Worm (Caenorhabditis elegans) whole organism, L4 larva: ENCODE results near the gene F23D12.2.

Experiments
- F10B5.3 ChIP-seq: sonication (generic microtip); optimal IDR thresholded peaks from 2 replicates; lab custom pipeline; 2016; ENCODE audit warnings: mild to moderate bottlenecking, missing genetic modification characterization, missing compliant biosample characterization
- F26F4.8 ChIP-seq: fragments of 200-800 bp; sonication (Bioruptor generic); conservative IDR thresholded peaks from 2 replicates; pipeline ENCODE4 v1.3.6; 2022; ENCODE audit warnings: missing genetic modification characterization, missing compliant biosample characterization
- F37D6.2 ChIP-seq: sonication (generic microtip); optimal IDR thresholded peaks from 2 replicates; lab custom pipeline; 2016; ENCODE audit warnings: mild to moderate bottlenecking, missing genetic modification characterization, missing compliant biosample characterization
- attf-4 ChIP-seq: sonication (generic microtip); optimal IDR thresholded peaks from 3 replicates; lab custom pipeline; 2017; ENCODE audit warnings: missing biosample characterization, missing genetic modification characterization
- ceh-28 ChIP-seq: fragments of 150-350 bp; optimal IDR thresholded peaks from 2 replicates; lab custom pipeline; 2014; ENCODE audit warnings: missing biosample characterization, missing genetic modification reagents, missing genetic modification characterization
- ceh-62 ChIP-seq: sonication (generic microtip); optimal IDR thresholded peaks from 2 replicates; lab custom pipeline; 2017; ENCODE audit warnings: missing biosample characterization, missing genetic modification characterization
- cey-2 ChIP-seq: sonication (generic microtip); optimal IDR thresholded peaks from 3 replicates; lab custom pipeline; 2017; ENCODE audit warnings: missing genetic modification characterization, mild to moderate bottlenecking, missing compliant biosample characterization, antibody characterized with exemption, borderline replicate concordance; ENCODE audit not compliant: insufficient read depth
- ctbp-1 ChIP-seq: fragments of 200-800 bp; sonication (Bioruptor generic); IDR thresholded peaks from 2 replicates; pipeline ENCODE4 v1.3.6; 2022; ENCODE audit warnings: missing genetic modification reagents, missing genetic modification characterization, missing compliant biosample characterization
- daf-19 ChIP-seq: fragments of 200-800 bp; sonication (Bioruptor generic); conservative IDR thresholded peaks from 2 replicates; pipeline ENCODE4 v1.3.6; 2022; ENCODE audit warnings: missing genetic modification characterization, missing compliant biosample characterization
- duxl-1 ChIP-seq: sonication (generic microtip); optimal IDR thresholded peaks from 2 replicates; lab custom pipeline; 2016; ENCODE audit warnings: mild to moderate bottlenecking, missing genetic modification characterization, moderate library complexity, missing compliant biosample characterization; ENCODE audit not compliant: poor library complexity
- dve-1 ChIP-seq: sonication (generic microtip); optimal IDR thresholded peaks from 2 replicates; lab custom pipeline; 2017; ENCODE audit warnings: antibody characterized with exemption, mild to moderate bottlenecking, missing genetic modification characterization, missing compliant biosample characterization; ENCODE audit not compliant: insufficient read depth
- fos-1 ChIP-seq: fragments of 150-350 bp; optimal IDR thresholded peaks from 2 replicates; lab custom pipeline; 2014; ENCODE audit warnings: missing biosample characterization, missing genetic modification characterization
- gei-8 ChIP-seq: fragments of 200-800 bp; sonication (Bioruptor generic); optimal IDR thresholded peaks from 2 replicates; lab custom pipeline; 2018; ENCODE audit warnings: mild to moderate bottlenecking, missing genetic modification characterization, missing compliant biosample characterization
- lin-1 ChIP-seq: fragments of 200-800 bp; sonication (Bioruptor generic); IDR thresholded peaks from 2 replicates; pipeline ENCODE4 v1.3.6; 2022; ENCODE audit warnings: missing genetic modification reagents, missing genetic modification characterization, missing compliant biosample characterization
- lin-13 ChIP-seq: fragments of 150-350 bp; optimal IDR thresholded peaks from 2 replicates; lab custom pipeline; 2014; ENCODE audit warnings: missing biosample characterization, missing genetic modification reagents, missing genetic modification characterization
- lsy-2 ChIP-seq, 2 experiments: fragments of 150-350 bp in 1 of 2; sonication (generic microtip) in 1 of 2; optimal IDR thresholded peaks; 2 replicates each; lab custom pipeline; 2014 to 2017; ENCODE audit warnings: missing biosample characterization in 2 of 2, missing genetic modification characterization in 2 of 2
- madf-9 ChIP-seq: fragments of 200-800 bp; sonication (Bioruptor generic); conservative IDR thresholded peaks from 2 replicates; pipeline ENCODE4 v1.3.6; 2022; ENCODE audit warnings: missing genetic modification reagents, missing genetic modification characterization, missing compliant biosample characterization
- mdt-29 ChIP-seq: fragments of 200-800 bp; sonication (Bioruptor generic); IDR thresholded peaks from 2 replicates; pipeline ENCODE4 v1.3.6; 2022; ENCODE audit warnings: missing genetic modification reagents, missing genetic modification characterization, missing compliant biosample characterization
- nhr-102 ChIP-seq: sonication (generic microtip); optimal IDR thresholded peaks from 2 replicates; lab custom pipeline; 2016; ENCODE audit warnings: mild to moderate bottlenecking, missing genetic modification characterization, moderate library complexity, missing compliant biosample characterization
- nhr-11 ChIP-seq: fragments of 150-350 bp; optimal IDR thresholded peaks from 2 replicates; lab custom pipeline; 2014; ENCODE audit warnings: missing biosample characterization, missing genetic modification characterization
- nhr-111 ChIP-seq: fragments of 200-800 bp; sonication (Bioruptor generic); optimal IDR thresholded peaks from 2 replicates; lab custom pipeline; 2018; ENCODE audit warnings: mild to moderate bottlenecking, missing genetic modification characterization, missing compliant biosample characterization
- nhr-25 ChIP-seq: sonication (generic microtip); optimal IDR thresholded peaks from 2 replicates; lab custom pipeline; 2017; ENCODE audit warnings: missing genetic modification characterization, mild to moderate bottlenecking, missing compliant biosample characterization, antibody characterized with exemption, moderate library complexity, borderline replicate concordance; ENCODE audit not compliant: insufficient read depth
- nhr-41 ChIP-seq: fragments of 200-800 bp; sonication (Bioruptor generic); IDR thresholded peaks from 2 replicates; pipeline ENCODE4 v1.3.6; 2022; ENCODE audit warnings: missing genetic modification reagents, missing genetic modification characterization, missing compliant biosample characterization
- nhr-42 ChIP-seq: fragments of 200-800 bp; sonication (Bioruptor generic); IDR thresholded peaks from 2 replicates; pipeline ENCODE4 v1.3.6; 2022; ENCODE audit warnings: missing genetic modification characterization, missing compliant biosample characterization
- pha-4 ChIP-seq, 2 experiments: fragments of 150-350 bp in 1 of 2; fragments of 200-800 bp in 1 of 2; sonication (Bioruptor generic) in 1 of 2; IDR thresholded peaks in 1 of 2; optimal IDR thresholded peaks in 1 of 2; 2 replicates each; pipeline versions ENCODE4 v1.3.6 to Lab custom; 2014 to 2022; ENCODE audit warnings: missing genetic modification characterization in 2 of 2, missing genetic modification reagents in 2 of 2, missing biosample characterization in 1 of 2, missing compliant biosample characterization in 1 of 2
- php-3 ChIP-seq: fragments of 200-800 bp; sonication (Bioruptor generic); IDR thresholded peaks from 2 replicates; pipeline ENCODE4 v1.3.6; 2022; ENCODE audit warnings: missing genetic modification reagents, missing genetic modification characterization, missing compliant biosample characterization
- set-16 ChIP-seq: fragments of 200-800 bp; sonication (Bioruptor generic); IDR thresholded peaks from 2 replicates; pipeline ENCODE4 v1.3.6; 2022; ENCODE audit warnings: missing genetic modification reagents, missing genetic modification characterization, missing compliant biosample characterization
- unc-130 ChIP-seq: sonication (generic microtip); optimal IDR thresholded peaks from 2 replicates; lab custom pipeline; 2016; ENCODE audit warnings: missing genetic modification reagents, missing genetic modification characterization, missing compliant biosample characterization
- unc-62 ChIP-seq, 3 experiments: fragments of 150-350 bp in 1 of 3; sonication (generic microtip); optimal IDR thresholded peaks in 2 of 3; peaks in 1 of 3; 1 replicate in 1 of 3; 2 replicates in 2 of 3; lab custom pipeline; 2014 to 2017; ENCODE audit warnings: missing biosample characterization in 3 of 3, missing genetic modification characterization in 3 of 3, missing genetic modification reagents in 3 of 3, missing genotype in 1 of 3
- zfp-2 ChIP-seq: sonication (generic microtip); optimal IDR thresholded peaks from 2 replicates; lab custom pipeline; 2016; ENCODE audit warnings: mild to moderate bottlenecking, missing genetic modification characterization, missing compliant biosample characterization

Gene F23D12.2

ce11 chrX:14421529-14421982, at the start of gene F23D12.2:
Gene F23D12.2 (minus strand): TSS chrX:14421579.
- no peak for TF ChIP-seq ctbp-1 (GFP tag; lab: Robert Waterston, UW)
- peak in 1 of 2 experiments; percentile 62 for TF ChIP-seq unc-62 (GFP tag; optimal IDR thresholded peaks at IDR 0.05 in 1 of 2; lab: Kevin White, UChicago)
- no peak for TF ChIP-seq unc-62 (tag; optimal IDR thresholded peaks at IDR 0.05; lab: Kevin White, UChicago)
- no peak for TF ChIP-seq F10B5.3
- TF ChIP-seq fos-1 (tag; lab: Kevin White, UChicago), result no peak

- TF ChIP-seq nhr-25 (no peak), cey-2 (tag; lab: Kevin White, UChicago) (no peak), nhr-42 (GFP tag; lab: Robert Waterston, UW) (no peak)
These were observed 49.3 kb upstream of the F23D12.2 start, which contains the start of gene M163.10 for ce11 chrX:14470687-14471086. Gene M163.10 (plus strand): TSS chrX:14470987.

- TF ChIP-seq unc-130 (GFP tag; lab: Kevin White, UChicago) (no peak), zfp-2 (tag; lab: Kevin White, UChicago) (no peak)
- TF ChIP-seq, all 104 proteins: peak for 0
These were observed 47.9 kb upstream of the F23D12.2 start, which contains the start of gene M163.9 for ce11 chrX:14469284-14469683. Gene M163.9 (plus strand): TSS chrX:14469584.

ce11 chrX:14466532-14466931, 45.2 kb upstream of the F23D12.2 start, which contains the start of gene M163.21:
Gene M163.21 (plus strand): TSS chrX:14466832.
- no peak for TF ChIP-seq lin-1 (GFP tag; lab: Robert Waterston, UW)
- no peak for TF ChIP-seq nhr-42 (GFP tag; lab: Robert Waterston, UW)
- TF ChIP-seq nhr-102 (tag; lab: Kevin White, UChicago), result no peak
- TF ChIP-seq nhr-111 (GFP tag; lab: Kevin White, UChicago), result no peak
- no peak for TF ChIP-seq mdt-29 (GFP tag; lab: Robert Waterston, UW)
- TF ChIP-seq php-3 (GFP tag; lab: Robert Waterston, UW), result no peak
- no peak for TF ChIP-seq lin-13 (GFP tag; lab: Kevin White, UChicago)
- TF ChIP-seq daf-19 (GFP tag; lab: Robert Waterston, UW), result no peak
- TF ChIP-seq madf-9 (GFP tag; lab: Robert Waterston, UW), result no peak
- TF ChIP-seq lsy-2 (tag; optimal IDR thresholded peaks at IDR 0.05; lab: Kevin White, UChicago), result no peak
- no peak for TF ChIP-seq dve-1 (tag; lab: Kevin White, UChicago)

- no peak for TF ChIP-seq unc-130 (GFP tag; lab: Kevin White, UChicago)
- TF ChIP-seq lin-1 (GFP tag; lab: Robert Waterston, UW), result no peak
- no peak for TF ChIP-seq nhr-41 (GFP tag; lab: Robert Waterston, UW)
- no peak for TF ChIP-seq nhr-42 (GFP tag; lab: Robert Waterston, UW)
- no peak for TF ChIP-seq gei-8 (GFP tag; lab: Kevin White, UChicago)
- no peak for TF ChIP-seq attf-4 (tag; lab: Kevin White, UChicago)
- no peak for TF ChIP-seq F37D6.2 (tag; lab: Kevin White, UChicago)
- TF ChIP-seq daf-19 (GFP tag; lab: Robert Waterston, UW), result no peak
- TF ChIP-seq set-16, result no peak
- no peak for TF ChIP-seq ceh-62 (tag; lab: Kevin White, UChicago)
- no peak for TF ChIP-seq ceh-28
- TF ChIP-seq, all 104 proteins: peak for 0
These were observed 44.2 kb upstream of the F23D12.2 start, which contains the start of gene M163.22 for ce11 chrX:14465593-14465992. Gene M163.22 (plus strand): TSS chrX:14465893.

- TF ChIP-seq F26F4.8 (GFP tag; lab: Robert Waterston, UW), result no peak
- no peak for TF ChIP-seq pha-4 (GFP tag; IDR thresholded peaks at IDR 0.05; lab: Robert Waterston, UW)
- no peak for TF ChIP-seq pha-4 (tag; optimal IDR thresholded peaks at IDR 0.05; lab: Kevin White, UChicago)
- no peak for TF ChIP-seq nhr-11 (tag; lab: Kevin White, UChicago)
- no peak for TF ChIP-seq duxl-1 (tag; lab: Kevin White, UChicago)
- no peak for TF ChIP-seq nhr-25
- TF ChIP-seq fos-1 (tag; lab: Kevin White, UChicago), result no peak
- no peak for TF ChIP-seq lin-1 (GFP tag; lab: Robert Waterston, UW)
These were observed 43.1 kb upstream of the F23D12.2 start, which contains the start of gene M163.7 for ce11 chrX:14464513-14464912. Gene M163.7 (plus strand): TSS chrX:14464813.
